Worm (Caenorhabditis elegans): ENCODE results near the gene T11F9.21.

DNA sequence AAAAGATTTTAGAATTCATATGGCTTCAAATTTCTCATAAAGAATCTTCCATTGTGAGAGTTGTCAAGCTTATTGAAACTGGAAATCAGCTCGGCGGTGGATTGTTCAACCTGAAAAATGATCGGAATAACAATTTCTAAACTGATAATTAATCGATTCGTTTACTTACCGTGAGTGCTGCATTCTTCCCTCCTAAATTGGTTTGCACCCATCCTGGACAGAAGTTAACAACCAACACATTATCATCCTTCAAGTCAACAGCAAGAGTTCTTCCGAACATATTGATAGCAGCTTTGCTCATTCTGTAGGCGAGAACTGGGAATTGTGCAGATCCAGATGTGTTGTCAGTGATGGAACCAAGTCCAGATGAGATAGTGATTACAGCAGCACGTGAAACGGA is 22.6 kb downstream of the T11F9.21 start:
- TF ChIP-seq ttx-3 (tag; optimal IDR thresholded peaks at IDR 0.05) (no peak), nhr-232 (tag; optimal IDR thresholded peaks at IDR 0.05) (no peak), mec-3 (tag; optimal IDR thresholded peaks at IDR 0.05; ENCODE audit: borderline replicate concordance) (no peak), pax-1 (tag; optimal IDR thresholded peaks at IDR 0.05) (no peak)
